Worm (Caenorhabditis elegans) whole organism, L3 larva: ENCODE measurements around the gene cest-31.

Experiments used
- R02D3.7 ChIP-seq: fragments of 150-350 bp; optimal IDR thresholded peaks from 2 replicates; lab custom pipeline; 2014; ENCODE audit warnings: missing biosample characterization, missing genetic modification characterization
- ZK546.5 ChIP-seq: sonication (generic microtip); optimal IDR thresholded peaks from 2 replicates; lab custom pipeline; 2017; ENCODE audit warnings: missing biosample characterization, missing genetic modification characterization
- ama-1 ChIP-seq: fragments of 150-350 bp; optimal IDR thresholded peaks from 2 replicates; lab custom pipeline; 2018
- ceh-16 ChIP-seq: sonication (generic microtip); optimal IDR thresholded peaks from 2 replicates; lab custom pipeline; 2017; ENCODE audit warnings: missing biosample characterization, missing genetic modification characterization
- ceh-28 ChIP-seq: fragments of 150-350 bp; optimal IDR thresholded peaks from 2 replicates; lab custom pipeline; 2014; ENCODE audit warnings: missing biosample characterization, missing genetic modification reagents, missing genetic modification characterization
- ceh-9 ChIP-seq: sonication (generic microtip); optimal IDR thresholded peaks from 2 replicates; lab custom pipeline; 2018; ENCODE audit warnings: missing biosample characterization, missing genetic modification characterization
- daf-12 ChIP-seq: fragments of 150-350 bp; optimal IDR thresholded peaks from 2 replicates; lab custom pipeline; 2014; ENCODE audit warnings: missing biosample characterization, missing genetic modification reagents, missing genetic modification characterization
- egl-27 ChIP-seq: sonication (generic microtip); optimal IDR thresholded peaks from 4 replicates; lab custom pipeline; 2017; ENCODE audit warnings: missing biosample characterization, missing genetic modification reagents, missing genetic modification characterization
- elt-1 ChIP-seq: fragments of 150-350 bp; optimal IDR thresholded peaks from 2 replicates; lab custom pipeline; 2014; ENCODE audit warnings: missing biosample characterization, missing genetic modification characterization
- elt-3 ChIP-seq, 3 experiments: fragments of 150-350 bp in 1 of 3; sonication (generic microtip) in 2 of 3; optimal IDR thresholded peaks; 2 replicates in 2 of 3; 4 replicates in 1 of 3; lab custom pipeline; 2014 to 2017; ENCODE audit warnings: missing biosample characterization in 3 of 3, missing genetic modification characterization in 3 of 3
- fkh-10 ChIP-seq: sonication (generic microtip); optimal IDR thresholded peaks from 2 replicates; lab custom pipeline; 2017; ENCODE audit warnings: missing biosample characterization, missing genetic modification reagents, missing genetic modification characterization
- fkh-2 ChIP-seq: fragments of 150-350 bp; optimal IDR thresholded peaks from 2 replicates; lab custom pipeline; 2014; ENCODE audit warnings: missing biosample characterization, missing genetic modification reagents, missing genetic modification characterization
- fos-1 ChIP-seq: fragments of 150-350 bp; optimal IDR thresholded peaks from 2 replicates; lab custom pipeline; 2014; ENCODE audit warnings: missing biosample characterization, missing genetic modification characterization
- jun-1 ChIP-seq: fragments of 150-350 bp; optimal IDR thresholded peaks from 2 replicates; lab custom pipeline; 2014; ENCODE audit warnings: missing biosample characterization, missing genetic modification reagents, missing genetic modification characterization
- lin-15B ChIP-seq: fragments of 150-350 bp; optimal IDR thresholded peaks from 2 replicates; lab custom pipeline; 2014; ENCODE audit warnings: missing biosample characterization, missing genetic modification characterization
- lin-39 ChIP-seq: fragments of 150-350 bp; optimal IDR thresholded peaks from 2 replicates; lab custom pipeline; 2018; ENCODE audit warnings: missing biosample characterization, missing genetic modification reagents, missing genetic modification characterization
- lsy-12 ChIP-seq: sonication (generic microtip); optimal IDR thresholded peaks from 2 replicates; lab custom pipeline; 2016; ENCODE audit warnings: mild to moderate bottlenecking, missing genetic modification characterization, missing compliant biosample characterization
- mdl-1 ChIP-seq: fragments of 150-350 bp; optimal IDR thresholded peaks from 2 replicates; lab custom pipeline; 2014; ENCODE audit warnings: missing biosample characterization, missing genetic modification characterization
- mml-1 ChIP-seq: fragments of 150-350 bp; sonication (generic microtip); optimal IDR thresholded peaks from 3 replicates; lab custom pipeline; 2014; ENCODE audit warnings: missing biosample characterization, missing genetic modification characterization
- nhr-23 ChIP-seq: fragments of 150-350 bp; optimal IDR thresholded peaks from 2 replicates; lab custom pipeline; 2014; ENCODE audit warnings: missing biosample characterization, missing genetic modification reagents, missing genetic modification characterization
- nhr-237 ChIP-seq: fragments of 150-350 bp; optimal IDR thresholded peaks from 2 replicates; lab custom pipeline; 2014; ENCODE audit warnings: missing biosample characterization, missing genetic modification characterization
- nhr-28 ChIP-seq: fragments of 150-350 bp; optimal IDR thresholded peaks from 2 replicates; lab custom pipeline; 2014; ENCODE audit warnings: missing biosample characterization, missing genetic modification characterization
- nhr-43 ChIP-seq: sonication (generic microtip); optimal IDR thresholded peaks from 2 replicates; lab custom pipeline; 2016; ENCODE audit warnings: mild to moderate bottlenecking, missing genetic modification characterization, missing compliant biosample characterization; ENCODE audit not compliant: poor library complexity, severe bottlenecking
- nhr-67 ChIP-seq: fragments of 150-350 bp; optimal IDR thresholded peaks from 2 replicates; lab custom pipeline; 2014; ENCODE audit warnings: missing biosample characterization, missing genetic modification characterization
- nhr-76 ChIP-seq: fragments of 150-350 bp; sonication (generic microtip); optimal IDR thresholded peaks from 5 replicates; lab custom pipeline; 2014; ENCODE audit warnings: missing biosample characterization, missing genetic modification characterization
- nhr-77 ChIP-seq: fragments of 150-350 bp; optimal IDR thresholded peaks from 2 replicates; lab custom pipeline; 2014; ENCODE audit warnings: missing biosample characterization, missing genetic modification characterization
- pqm-1 ChIP-seq: fragments of 150-350 bp; optimal IDR thresholded peaks from 2 replicates; lab custom pipeline; 2017; ENCODE audit warnings: missing biosample characterization, missing genetic modification characterization, inconsistent platforms
- skn-1 ChIP-seq: fragments of 150-350 bp; optimal IDR thresholded peaks from 2 replicates; lab custom pipeline; 2014; ENCODE audit warnings: missing biosample characterization, missing genetic modification characterization
- snpc-4 ChIP-seq: fragments of 150-350 bp; optimal IDR thresholded peaks from 2 replicates; lab custom pipeline; 2014; ENCODE audit warnings: missing biosample characterization, missing genetic modification characterization
- unc-39 ChIP-seq: sonication (generic microtip); optimal IDR thresholded peaks from 4 replicates; lab custom pipeline; 2017; ENCODE audit warnings: missing biosample characterization, missing genetic modification characterization
- unc-62 ChIP-seq: fragments of 150-350 bp; sonication (generic microtip); optimal IDR thresholded peaks from 4 replicates; lab custom pipeline; 2014; ENCODE audit warnings: missing biosample characterization, missing genetic modification reagents, missing genetic modification characterization
- zag-1 ChIP-seq: fragments of 150-350 bp; optimal IDR thresholded peaks from 2 replicates; lab custom pipeline; 2014; ENCODE audit warnings: missing biosample characterization, missing genetic modification characterization
- ztf-11 ChIP-seq: fragments of 150-350 bp; optimal IDR thresholded peaks from 2 replicates; lab custom pipeline; 2014; ENCODE audit warnings: missing biosample characterization, missing genetic modification characterization

Gene cest-31

ce11 chrV:6683282-6683681 lies 9.2 kb downstream of the cest-31 start:
- no peak for TF ChIP-seq nhr-77 (tag; lab: Kevin White, UChicago)
- TF ChIP-seq snpc-4 (tag; lab: Kevin White, UChicago) = no peak
- no peak for TF ChIP-seq lin-15B (tag; lab: Kevin White, UChicago)
- TF ChIP-seq mdl-1 (tag; lab: Kevin White, UChicago) = no peak
- TF ChIP-seq egl-27 (tag; lab: Kevin White, UChicago) = no peak
- no peak for TF ChIP-seq unc-62
- TF ChIP-seq nhr-43 (tag; lab: Kevin White, UChicago) = no peak
- TF ChIP-seq nhr-76 (tag; lab: Kevin White, UChicago) = no peak
- no peak for TF ChIP-seq zag-1
- no peak for TF ChIP-seq ztf-11 (tag; lab: Kevin White, UChicago)
- no peak for TF ChIP-seq elt-1
- TF ChIP-seq ama-1 = no peak
- TF ChIP-seq daf-12 (tag; lab: Kevin White, UChicago) = no peak
- no peak for TF ChIP-seq ceh-16
- TF ChIP-seq lsy-12 (tag; lab: Kevin White, UChicago) = no peak
- TF ChIP-seq R02D3.7 = no peak
- no peak for TF ChIP-seq mml-1 (tag; lab: Kevin White, UChicago)
- no peak for TF ChIP-seq ceh-28
- no peak for TF ChIP-seq skn-1 (tag; lab: Kevin White, UChicago)
- TF ChIP-seq, all 47 proteins: peak for 0

- peak; percentile 36 for TF ChIP-seq lin-39 (tag; lab: Kevin White, UChicago)
- TF ChIP-seq fos-1 (tag; lab: Kevin White, UChicago) = no peak
- TF ChIP-seq, all 47 proteins: peak for 1
These were observed 9.7 kb downstream of the cest-31 start for ce11 chrV:6683740-6684139.

- TF ChIP-seq ama-1 = no peak
- no peak for TF ChIP-seq fos-1 (tag; lab: Kevin White, UChicago)
- no peak for TF ChIP-seq nhr-67 (tag; lab: Kevin White, UChicago)
- no peak for TF ChIP-seq fkh-10 (GFP tag; lab: Kevin White, UChicago)
- TF ChIP-seq, all 47 proteins: peak for 0
These were observed 10.5 kb downstream of the cest-31 start for ce11 chrV:6684541-6684940.

- TF ChIP-seq nhr-43 (tag; lab: Kevin White, UChicago) = no peak
- TF ChIP-seq elt-3 (tag; optimal IDR thresholded peaks at IDR 0.05; lab: Kevin White, UChicago) = no peak
- no peak for TF ChIP-seq nhr-237 (tag; lab: Kevin White, UChicago)
- no peak for TF ChIP-seq fos-1 (tag; lab: Kevin White, UChicago)
- no peak for TF ChIP-seq unc-62
- no peak for TF ChIP-seq ZK546.5
- no peak for TF ChIP-seq nhr-23
- TF ChIP-seq skn-1 (tag; lab: Kevin White, UChicago) = no peak
- no peak for TF ChIP-seq jun-1 (tag; lab: Kevin White, UChicago)
- no peak for TF ChIP-seq unc-39 (tag; lab: Kevin White, UChicago)
- no peak for TF ChIP-seq ceh-28
- TF ChIP-seq pqm-1 (tag; lab: Kevin White, UChicago) = no peak
- no peak for TF ChIP-seq ztf-11 (tag; lab: Kevin White, UChicago)
These were observed 11.4 kb downstream of the cest-31 start for ce11 chrV:6685499-6685898.

ce11 chrV:6685963-6686362 lies 11.9 kb downstream of the cest-31 start:
- TF ChIP-seq ceh-28 (no peak), nhr-43 (tag; lab: Kevin White, UChicago) (no peak), ztf-11 (tag; lab: Kevin White, UChicago) (no peak), fkh-2 (no peak), lin-15B (tag; lab: Kevin White, UChicago) (no peak), nhr-28 (no peak)

ce11 chrV:6688392-6688791 lies 14.3 kb downstream of the cest-31 start, which contains the start of gene K11G9.5:
Gene K11G9.5, minus strand, starts transcription at chrV:6688492.
- TF ChIP-seq ceh-9 (no peak), nhr-23 (no peak), elt-1 (no peak)
